Fruit fly (Drosophila melanogaster): ENCODE measurements around the gene mRpS6.

The mRpS6 gene

dm6 chr3L:4318677-4319580 lies 45.4 kb upstream of the mRpS6 start, which contains the start of gene PMP34 (continued):
- TF ChIP-seq grau (tag; optimal IDR thresholded peaks at IDR 0.05) (no peak), Neu2 (GFP tag; optimal IDR thresholded peaks at IDR 0.05; ENCODE audit: borderline replicate concordance) (no peak), Hr39 (optimal IDR thresholded peaks at IDR 0.05) (no peak), nerfin-2 (GFP tag; IDR thresholded peaks at IDR 0.05; ENCODE audit: partially characterized antibody) (no peak), CG6791 (GFP tag; IDR thresholded peaks at IDR 0.05; ENCODE audit: partially characterized antibody) (no peak), CG10565 (GFP tag; optimal IDR thresholded peaks at IDR 0.05) (no peak), CG31224 (GFP tag; IDR thresholded peaks at IDR 0.05) (no peak), CG15011 (GFP tag; optimal IDR thresholded peaks at IDR 0.05) (no peak), CG16815 (GFP tag; optimal IDR thresholded peaks at IDR 0.05) (no peak), pnt (GFP tag; optimal IDR thresholded peaks at IDR 0.05) (no peak), CG3847 (GFP tag; IDR thresholded peaks at IDR 0.05) (no peak), Myb (GFP tag; optimal IDR thresholded peaks at IDR 0.05) (peak; percentile 35), Lim3 (GFP tag; IDR thresholded peaks at IDR 0.05) (no peak), CG7928 (GFP tag; optimal IDR thresholded peaks at IDR 0.05) (no peak), Hr78 (GFP tag; optimal IDR thresholded peaks at IDR 0.05) (peak in 1 of 2 experiments; percentile 83), CG3726 (GFP tag; IDR thresholded peaks at IDR 0.05) (no peak), Camta (GFP tag; optimal IDR thresholded peaks at IDR 0.05) (no peak), bsh (GFP tag; optimal IDR thresholded peaks at IDR 0.05) (no peak), CG17359 (tag; optimal IDR thresholded peaks at IDR 0.05) (no peak), CG9215 (GFP tag; IDR thresholded peaks at IDR 0.05) (no peak), CG10321 (GFP tag; IDR thresholded peaks at IDR 0.05) (no peak), Ssrp (tag; optimal IDR thresholded peaks at IDR 0.05) (no peak), Elba2 (GFP tag; optimal IDR thresholded peaks at IDR 0.05) (no peak), Aef1 (GFP tag; IDR thresholded peaks at IDR 0.05) (no peak), btn (GFP tag; optimal IDR thresholded peaks at IDR 0.05) (no peak), jing (GFP tag; optimal IDR thresholded peaks at IDR 0.05) (no peak), E2f2 (GFP tag; IDR thresholded peaks at IDR 0.05) (peak; percentile 11; the same call in 1 of the 2 replicates), ind (GFP tag; optimal IDR thresholded peaks at IDR 0.05) (no peak), NFAT (GFP tag; IDR thresholded peaks at IDR 0.05) (no peak), Poxn (GFP tag; IDR thresholded peaks at IDR 0.05) (no peak), salm (tag; optimal IDR thresholded peaks at IDR 0.05) (no peak), CG12769 (tag; optimal IDR thresholded peaks at IDR 0.05) (peak; percentile 87), YL-1 (GFP tag; optimal IDR thresholded peaks at IDR 0.05) (peak; percentile 34), dimm (GFP tag; IDR thresholded peaks at IDR 0.05) (no peak), Dll (GFP tag; IDR thresholded peaks at IDR 0.05; ENCODE audit: partially characterized antibody) (no peak), CG12071 (GFP tag; optimal IDR thresholded peaks at IDR 0.05) (no peak), dysf (GFP tag; IDR thresholded peaks at IDR 0.05) (no peak), CG9876 (GFP tag; optimal IDR thresholded peaks at IDR 0.05) (no peak), az2 (GFP tag; optimal IDR thresholded peaks at IDR 0.05) (no peak), CG17612 (GFP tag; IDR thresholded peaks at IDR 0.05) (no peak), Xrp1 (GFP tag; IDR thresholded peaks at IDR 0.05) (no peak), dm (GFP tag; optimal IDR thresholded peaks at IDR 0.05) (no peak), ash1 (GFP tag; optimal IDR thresholded peaks at IDR 0.05) (no peak), chinmo (GFP tag; IDR thresholded peaks at IDR 0.05; ENCODE audit: partially characterized antibody) (no peak), Oaz (GFP tag; IDR thresholded peaks at IDR 0.05) (no peak), ssp (GFP tag; IDR thresholded peaks at IDR 0.05) (no peak), lbe (GFP tag; optimal IDR thresholded peaks at IDR 0.05) (no peak), CG8281 (tag; optimal IDR thresholded peaks at IDR 0.05) (no peak), Ada2b (GFP tag; IDR thresholded peaks at IDR 0.05) (no peak), toy (GFP tag; IDR thresholded peaks at IDR 0.05) (no peak)
